Worm (Caenorhabditis elegans): Measurements from ENCODE around the gene nhr-135.

nhr-135 gene

ce11 chrV:7142661-7143060 lies 49.1 kb upstream of the nhr-135 start (continued):
- no peak for TF ChIP-seq madf-5 (GFP tag; IDR thresholded peaks at IDR 0.05)
- no peak for TF ChIP-seq ceh-62 (tag; optimal IDR thresholded peaks at IDR 0.05)
- TF ChIP-seq daf-19 (GFP tag; conservative IDR thresholded peaks at IDR 0.05) = no peak
- TF ChIP-seq aha-1 (tag) = peak; percentile 94
- no peak for TF ChIP-seq nhr-28 (tag; optimal IDR thresholded peaks at IDR 0.05)
- no peak for TF ChIP-seq ceh-20 (GFP tag; IDR thresholded peaks at IDR 0.05)

- TF ChIP-seq saeg-2 (GFP tag; IDR thresholded peaks at IDR 0.05) (no peak), snpc-1.2 (GFP tag; IDR thresholded peaks at IDR 0.05) (no peak), nhr-28 (tag; optimal IDR thresholded peaks at IDR 0.05) (peak; percentile 45)
Observed at ce11 chrV:7141864-7142263, 48.3 kb upstream of the nhr-135 start, which contains the start of gene ugt-40. TSS of gene ugt-40 (minus strand) at chrV:7141964.

- TF ChIP-seq hlh-11 (tag; optimal IDR thresholded peaks at IDR 0.05) (no peak), hif-1 (tag; optimal IDR thresholded peaks at IDR 0.05) (no peak), unc-62 (GFP tag; optimal IDR thresholded peaks at IDR 0.05 in 1 of 2) (peak in 1 of 2 experiments; percentile 91), unc-62 (tag; optimal IDR thresholded peaks at IDR 0.05) (no peak), ceh-44 (GFP tag; IDR thresholded peaks at IDR 0.05) (no peak), D1046.2 (GFP tag; IDR thresholded peaks at IDR 0.05) (no peak), nhr-28 (tag; optimal IDR thresholded peaks at IDR 0.05) (peak; percentile 64)
Observed at ce11 chrV:7140368-7140767, 46.8 kb upstream of the nhr-135 start.

- TF ChIP-seq lin-29 (GFP tag; IDR thresholded peaks at IDR 0.05) = no peak
- no peak for TF ChIP-seq mxl-3 (GFP tag; optimal IDR thresholded peaks at IDR 0.05)
Observed at ce11 chrV:7138320-7138719, 44.8 kb upstream of the nhr-135 start, which contains the start of gene str-112. TSS of gene str-112 (minus strand) at chrV:7138420.

- TF ChIP-seq F37D6.2 (tag; optimal IDR thresholded peaks at IDR 0.05) (no peak), unc-62 (GFP tag; optimal IDR thresholded peaks at IDR 0.05 in 1 of 2) (peak in 1 of 2 experiments; percentile 94), unc-62 (tag; optimal IDR thresholded peaks at IDR 0.05) (no peak)
Observed at ce11 chrV:7136859-7137258, 43.3 kb upstream of the nhr-135 start.

- TF ChIP-seq saeg-2 (GFP tag; IDR thresholded peaks at IDR 0.05) = no peak
Observed at ce11 chrV:7133963-7134362, 40.4 kb upstream of the nhr-135 start, which contains the start of gene F10D2.16. TSS of gene F10D2.16 (plus strand) at chrV:7134263.

ce11 chrV:7132248-7132647 lies 38.7 kb upstream of the nhr-135 start, which contains the start of gene sre-10:
TSS of gene sre-10 (plus strand) at chrV:7132548.
- TF ChIP-seq fkh-10 (GFP tag; optimal IDR thresholded peaks at IDR 0.05) (no peak), ctbp-1 (GFP tag; IDR thresholded peaks at IDR 0.05) (no peak), mxl-2 (GFP tag; conservative IDR thresholded peaks at IDR 0.05) (no peak), dmd-6 (GFP tag; IDR thresholded peaks at IDR 0.05) (no peak), dmd-8 (GFP tag; IDR thresholded peaks at IDR 0.05) (no peak), lin-39 (tag; optimal IDR thresholded peaks at IDR 0.05) (no peak), Y5F2A.4 (GFP tag; optimal IDR thresholded peaks at IDR 0.05) (no peak), aly-2 (tag; optimal IDR thresholded peaks at IDR 0.05) (no peak), nhr-42 (GFP tag; IDR thresholded peaks at IDR 0.05) (no peak), F10B5.3 (tag; optimal IDR thresholded peaks at IDR 0.05) (no peak), mxl-3 (GFP tag; optimal IDR thresholded peaks at IDR 0.05) (no peak), gei-8 (GFP tag; optimal IDR thresholded peaks at IDR 0.05) (no peak), ceh-32 (tag; optimal IDR thresholded peaks at IDR 0.05; ENCODE audit: poor library complexity) (no peak), daf-19 (GFP tag; conservative IDR thresholded peaks at IDR 0.05) (no peak), arid-1 (GFP tag; conservative IDR thresholded peaks at IDR 0.05) (no peak), zag-1 (tag; optimal IDR thresholded peaks at IDR 0.05) (no peak), ZK337.2 (GFP tag; IDR thresholded peaks at IDR 0.05) (no peak), skn-1 (tag; optimal IDR thresholded peaks at IDR 0.05) (no peak), nhr-237 (tag; optimal IDR thresholded peaks at IDR 0.05) (no peak), sdz-12 (GFP tag; optimal IDR thresholded peaks at IDR 0.05) (no peak)
